Worm (Caenorhabditis elegans): ENCODE data around the gene zhit-3.

ce11 chrV:10179235-10179634, 32.7 kb downstream of the zhit-3 start, which contains the start of gene cul-5:
- no peak for TF ChIP-seq sox-4 (tag; optimal IDR thresholded peaks at IDR 0.05)
- TF ChIP-seq pqm-1 (tag; optimal IDR thresholded peaks at IDR 0.05): no peak
- no peak for TF ChIP-seq fkh-10 (GFP tag; optimal IDR thresholded peaks at IDR 0.05)
- no peak for TF ChIP-seq lin-15B (tag; optimal IDR thresholded peaks at IDR 0.05)
- no peak for TF ChIP-seq aly-2 (tag; optimal IDR thresholded peaks at IDR 0.05)
- no peak for TF ChIP-seq egl-27 (tag; optimal IDR thresholded peaks at IDR 0.05)
- TF ChIP-seq nhr-12 (tag; optimal IDR thresholded peaks at IDR 0.05): no peak
- no peak for TF ChIP-seq ceh-82 (tag; optimal IDR thresholded peaks at IDR 0.05)
- no peak for TF ChIP-seq lin-39 (tag; optimal IDR thresholded peaks at IDR 0.05)
- no peak for TF ChIP-seq unc-98 (GFP tag; IDR thresholded peaks at IDR 0.05)
- no peak for TF ChIP-seq zag-1 (tag; optimal IDR thresholded peaks at IDR 0.05)
- no peak for TF ChIP-seq lsy-2 (tag; optimal IDR thresholded peaks at IDR 0.05)
- TF ChIP-seq nhr-28 (tag; optimal IDR thresholded peaks at IDR 0.05): no peak
- no peak for TF ChIP-seq snpc-4 (tag; optimal IDR thresholded peaks at IDR 0.05)

Measured in whole organism, L1 larva.